Fruit fly (Drosophila melanogaster): Measurements from ENCODE around the gene CG4872.
A peak's percentile ranks its signal among the peaks of the same experiment; 100 is the strongest.

Gene CG4872

dm6 chrX:16854746-16855145 is 26.4 kb upstream of the CG4872 start (continued):
- TF ChIP-seq CG7987 (GFP tag; optimal IDR thresholded peaks at IDR 0.05) (no peak), CG18599 (GFP tag; optimal IDR thresholded peaks at IDR 0.05) (peak; percentile 47), PHDP (tag; optimal IDR thresholded peaks at IDR 0.05) (peak; percentile 66), CG18011 (GFP tag; optimal IDR thresholded peaks at IDR 0.05) (no peak), bcd (GFP tag; optimal IDR thresholded peaks at IDR 0.05) (peak; percentile 54), CG2129 (GFP tag; IDR thresholded peaks at IDR 0.05; ENCODE audit: partially characterized antibody) (no peak), aop (GFP tag; IDR thresholded peaks at IDR 0.05) (no peak), exex (tag; optimal IDR thresholded peaks at IDR 0.05) (no peak), Atf-2 (GFP tag; optimal IDR thresholded peaks at IDR 0.05) (no peak), CG10543 (GFP tag; optimal IDR thresholded peaks at IDR 0.05) (no peak), CG31224 (GFP tag; IDR thresholded peaks at IDR 0.05) (no peak), Hr3 (GFP tag; optimal IDR thresholded peaks at IDR 0.05) (peak; percentile 29), CG3163 (GFP tag; optimal IDR thresholded peaks at IDR 0.05) (no peak), mam (GFP tag; optimal IDR thresholded peaks at IDR 0.05) (peak; percentile 16), CG7839 (tag; optimal IDR thresholded peaks at IDR 0.05) (peak; percentile 70), CG16779 (GFP tag; IDR thresholded peaks at IDR 0.05) (no peak), cas (GFP tag; IDR thresholded peaks at IDR 0.05) (no peak), CG31388 (GFP tag; optimal IDR thresholded peaks at IDR 0.05) (no peak), gem (tag; optimal IDR thresholded peaks at IDR 0.05) (peak; percentile 77), CG7786 (GFP tag; optimal IDR thresholded peaks at IDR 0.05) (no peak), CG1603 (tag; optimal IDR thresholded peaks at IDR 0.05) (no peak), odd (GFP tag; optimal IDR thresholded peaks at IDR 0.05) (peak; percentile 36), Atf3 (GFP tag; optimal IDR thresholded peaks at IDR 0.05) (no peak), CG30403 (GFP tag; optimal IDR thresholded peaks at IDR 0.05) (peak; percentile 65), CG17829 (tag; optimal IDR thresholded peaks at IDR 0.05) (peak; percentile 23), sima (GFP tag; optimal IDR thresholded peaks at IDR 0.05) (no peak), CG12071 (GFP tag; optimal IDR thresholded peaks at IDR 0.05) (peak; percentile 43), CG9797 (GFP tag; optimal IDR thresholded peaks at IDR 0.05) (no peak), Drgx (GFP tag; IDR thresholded peaks at IDR 0.05) (0 out of 2 replicates have a peak, but pooled peaks have one; percentile 31), CG1792 (GFP tag; optimal IDR thresholded peaks at IDR 0.05) (no peak), CG10654 (GFP tag; optimal IDR thresholded peaks at IDR 0.05) (peak; percentile 26), cato (GFP tag; optimal IDR thresholded peaks at IDR 0.05; ENCODE audit: borderline replicate concordance) (no peak), pb (GFP tag; optimal IDR thresholded peaks at IDR 0.05) (no peak), CG6765 (GFP tag; optimal IDR thresholded peaks at IDR 0.05) (no peak), Nf-YA (GFP tag; IDR thresholded peaks at IDR 0.05) (no peak), CG30020 (tag; optimal IDR thresholded peaks at IDR 0.05) (no peak), CG31365 (tag; optimal IDR thresholded peaks at IDR 0.05) (no peak), zf30C (GFP tag; optimal IDR thresholded peaks at IDR 0.05) (no peak), E2f2 (GFP tag; IDR thresholded peaks at IDR 0.05) (peak; percentile 18; the same call in 1 of the 2 replicates), Lim3 (GFP tag; IDR thresholded peaks at IDR 0.05) (no peak), dmrt11E (tag; optimal IDR thresholded peaks at IDR 0.05) (no peak), fd64A (GFP tag; optimal IDR thresholded peaks at IDR 0.05) (no peak), Meics (GFP tag; optimal IDR thresholded peaks at IDR 0.05) (peak; percentile 54), CG34376 (GFP tag; optimal IDR thresholded peaks at IDR 0.05) (no peak), CG7271 (tag; optimal IDR thresholded peaks at IDR 0.05) (no peak), Bteb2 (GFP tag; optimal IDR thresholded peaks at IDR 0.05) (peak; percentile 7), z (GFP tag; IDR thresholded peaks at IDR 0.05) (no peak), repo (GFP tag; optimal IDR thresholded peaks at IDR 0.05) (no peak), CG3407 (GFP tag; optimal IDR thresholded peaks at IDR 0.05) (peak; percentile 22), CG17385 (GFP tag; optimal IDR thresholded peaks at IDR 0.05) (peak; percentile 50), sisA (GFP tag; IDR thresholded peaks at IDR 0.05) (peak; percentile 51; the same call in 1 of the 2 replicates)
